Worm (Caenorhabditis elegans): ENCODE results near the gene K10D11.5.

Gene K10D11.5

DNA sequence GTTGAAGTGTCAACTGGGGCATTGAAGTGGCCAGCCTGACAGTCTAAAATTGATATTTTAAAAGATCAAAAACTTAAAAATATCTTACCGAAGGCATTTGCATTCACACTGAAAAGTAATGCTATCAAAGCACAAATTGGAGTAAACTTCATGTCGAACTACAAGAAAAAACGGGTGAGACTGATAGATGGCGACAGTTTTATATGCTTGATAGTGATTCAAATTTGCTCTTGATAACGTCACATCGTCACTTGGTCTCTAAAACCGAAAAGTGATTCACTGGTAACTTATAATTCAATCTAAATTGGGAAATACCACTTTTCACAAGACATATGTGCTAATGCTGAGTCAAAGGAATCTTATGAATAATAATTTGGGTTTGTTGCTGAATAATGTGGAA, at the start of gene K10D11.5:
K10D11.5 (minus strand) TSS at position 215 of the 400 bp plus-strand sequence.
- TF ChIP-seq unc-62 (GFP tag; optimal IDR thresholded peaks at IDR 0.05): no peak

DNA sequence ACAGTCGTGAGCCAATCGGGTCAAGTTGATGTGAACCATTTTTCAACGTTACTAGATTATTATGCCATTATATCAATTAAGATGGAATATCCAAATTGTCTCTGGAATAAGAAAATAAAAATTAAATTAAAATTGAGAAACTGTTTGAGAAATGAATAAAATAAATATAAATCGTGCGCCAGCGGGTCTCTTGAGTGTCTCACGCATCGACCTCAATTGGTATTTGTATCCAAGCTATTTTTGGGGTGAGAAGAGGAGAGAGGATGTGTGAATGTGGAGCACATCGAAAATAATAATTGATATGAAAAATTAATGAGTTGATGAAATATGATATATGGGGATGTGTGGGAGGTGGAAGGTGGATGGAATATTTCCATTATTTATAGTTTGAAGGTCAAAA, 47.2 kb upstream of the K10D11.5 start, which contains the start of gene F49E11.2:
F49E11.2 (minus strand) TSS at position 101 of the 400 bp plus-strand sequence.
- TF ChIP-seq unc-62 (GFP tag; optimal IDR thresholded peaks at IDR 0.05): no peak

DNA sequence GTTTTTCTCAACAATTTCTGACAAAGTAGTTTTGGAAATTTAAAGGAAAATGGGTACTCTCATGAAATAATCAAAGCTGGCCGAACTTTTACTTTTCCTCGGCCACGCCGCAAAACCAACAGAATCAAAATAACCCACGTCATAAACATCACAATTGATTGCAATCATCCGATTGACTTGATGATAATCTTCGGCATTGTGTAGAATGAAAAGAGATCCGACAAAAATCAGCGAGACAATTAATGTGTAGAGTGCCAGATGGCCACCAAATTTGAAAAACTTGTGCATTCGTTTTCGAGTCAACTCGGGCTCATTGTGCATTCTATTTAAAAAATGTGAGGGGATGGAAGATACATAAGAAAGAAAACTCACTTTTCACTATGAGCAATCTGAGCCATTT, 45.2 kb upstream of the K10D11.5 start:
- TF ChIP-seq unc-62 (GFP tag; optimal IDR thresholded peaks at IDR 0.05): no peak

DNA sequence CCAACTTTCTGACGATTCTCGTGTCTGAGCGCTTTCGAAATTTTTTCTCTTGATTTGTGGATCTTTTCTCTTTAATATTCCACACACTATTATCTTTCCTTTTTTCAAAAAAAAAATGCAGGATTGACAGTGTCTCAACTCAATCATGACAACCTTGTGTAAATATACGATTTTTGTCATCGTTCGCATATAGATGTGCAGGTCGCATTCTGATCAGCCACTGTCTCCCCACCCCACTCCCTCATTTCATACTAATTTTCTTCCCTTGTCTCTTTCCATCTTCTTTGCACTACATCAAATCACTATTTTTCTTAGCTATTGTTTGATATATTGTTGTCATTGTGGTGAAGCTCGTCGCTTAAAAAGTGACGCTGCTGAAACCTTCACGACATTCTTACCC, 43.7 kb upstream of the K10D11.5 start:
- TF ChIP-seq unc-62 (GFP tag; optimal IDR thresholded peaks at IDR 0.05): no peak

DNA sequence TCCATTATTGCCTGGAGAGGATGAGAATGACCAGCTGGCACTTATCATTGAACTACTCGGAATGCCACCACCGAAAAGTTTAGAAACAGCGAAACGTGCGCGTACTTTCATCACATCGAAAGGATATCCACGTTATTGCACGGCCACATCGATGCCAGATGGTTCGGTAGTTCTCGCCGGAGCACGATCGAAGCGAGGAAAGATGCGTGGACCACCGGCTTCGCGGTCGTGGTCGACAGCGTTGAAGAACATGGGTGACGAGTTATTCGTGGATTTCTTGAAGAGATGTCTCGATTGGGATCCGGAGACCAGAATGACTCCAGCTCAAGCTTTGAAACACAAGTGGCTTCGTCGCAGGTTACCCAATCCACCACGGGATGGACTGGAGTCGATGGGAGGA, 41.9 kb upstream of the K10D11.5 start:
- no peak for TF ChIP-seq unc-62 (GFP tag; optimal IDR thresholded peaks at IDR 0.05)

DNA sequence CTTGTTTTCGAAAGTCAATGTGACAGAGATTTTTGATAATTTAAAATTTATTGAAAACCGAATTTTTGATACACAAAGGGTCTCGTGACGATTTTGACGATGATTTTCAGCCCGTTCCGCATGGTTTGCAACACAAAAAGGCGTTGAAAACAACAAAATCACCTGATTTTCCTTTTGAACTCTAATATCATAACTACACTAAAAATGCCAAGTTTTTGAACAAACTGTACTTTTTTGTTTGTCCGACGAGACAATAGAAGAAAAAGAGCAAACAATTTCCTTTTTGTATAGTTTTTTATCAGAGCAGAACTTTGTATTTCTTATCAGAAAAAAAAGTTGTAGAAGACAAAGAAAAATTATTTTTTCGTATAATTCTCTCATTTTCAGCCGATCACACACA, 40.5 kb upstream of the K10D11.5 start:
- no peak for TF ChIP-seq unc-62 (GFP tag; optimal IDR thresholded peaks at IDR 0.05)

DNA sequence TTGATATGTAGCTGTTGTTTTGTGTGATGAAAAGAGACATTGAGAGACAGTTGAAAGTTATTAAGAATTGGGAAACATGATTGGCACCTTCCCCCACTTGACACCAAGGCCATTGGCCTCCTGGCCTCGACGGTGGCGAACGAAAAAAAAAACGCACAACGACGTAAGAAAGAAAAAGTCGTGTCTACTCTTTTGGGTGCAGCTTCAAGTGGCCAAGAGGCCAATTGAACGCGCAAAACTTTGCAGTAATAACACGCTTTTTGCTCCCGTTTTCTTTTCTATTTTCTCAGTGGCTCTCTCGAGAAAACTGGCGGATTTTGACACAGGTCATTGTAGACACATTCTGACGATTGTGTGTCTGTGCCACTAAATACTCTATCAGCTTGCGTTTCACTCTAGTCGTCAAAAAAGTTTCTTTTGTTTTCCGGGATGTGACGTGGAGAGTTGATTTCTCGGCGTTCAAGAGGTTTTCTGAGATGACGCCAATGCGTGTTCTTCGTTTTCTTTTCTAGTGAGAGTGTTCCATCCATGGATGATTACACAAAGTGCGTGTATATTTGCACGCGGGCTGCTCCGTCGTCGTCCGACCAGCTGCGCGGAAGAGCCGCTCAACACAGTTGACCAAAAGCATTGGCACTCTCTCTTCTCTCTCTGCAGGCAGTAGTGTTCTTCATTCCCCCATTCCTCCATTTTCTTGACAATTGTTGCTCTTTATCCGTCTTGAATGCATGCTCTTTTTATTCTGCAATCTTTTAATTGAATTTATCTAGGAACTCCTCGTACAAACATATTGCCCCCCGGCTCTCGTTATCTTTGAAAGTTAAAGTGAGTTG, 39.0 kb upstream of the K10D11.5 start:
- no peak for TF ChIP-seq unc-62 (GFP tag; optimal IDR thresholded peaks at IDR 0.05)

DNA sequence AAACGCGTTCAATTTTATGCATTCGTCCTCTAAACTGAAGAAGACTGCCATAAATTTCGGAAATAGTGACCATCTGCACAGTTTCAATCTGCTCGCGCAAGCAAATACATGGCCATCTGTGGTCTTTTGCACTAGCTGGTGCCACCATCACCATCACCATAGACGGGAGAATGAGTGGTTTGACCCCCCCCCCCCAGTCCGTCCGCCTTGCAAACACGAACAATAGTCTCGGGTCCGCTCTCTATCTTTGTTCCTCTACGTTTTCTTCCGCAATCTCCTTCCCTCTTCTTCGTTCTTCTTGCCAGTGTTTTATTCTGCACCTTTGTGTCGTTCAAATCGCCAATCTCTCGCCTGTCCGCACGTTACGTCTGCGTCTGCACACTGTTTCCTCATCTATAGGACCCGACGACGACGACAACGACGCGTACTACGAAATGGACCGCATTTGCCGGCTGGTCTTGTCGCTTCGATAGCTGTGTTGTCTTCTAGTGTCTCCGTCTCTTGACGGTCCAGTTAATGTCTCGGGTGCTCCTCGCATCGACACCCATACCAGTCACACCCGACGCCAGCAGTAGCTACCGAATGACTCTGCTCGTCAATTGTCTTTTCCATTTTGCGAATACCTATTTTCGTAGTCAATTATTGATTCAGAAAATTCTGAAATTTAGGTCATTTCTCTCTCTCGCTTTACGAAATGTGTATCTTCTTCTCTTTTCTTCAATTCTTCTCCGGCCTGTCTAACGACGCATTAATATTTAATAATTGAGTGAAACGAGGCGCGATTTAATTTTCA, 38.2 kb upstream of the K10D11.5 start:
- TF ChIP-seq unc-62 (GFP tag; optimal IDR thresholded peaks at IDR 0.05): no peak

DNA sequence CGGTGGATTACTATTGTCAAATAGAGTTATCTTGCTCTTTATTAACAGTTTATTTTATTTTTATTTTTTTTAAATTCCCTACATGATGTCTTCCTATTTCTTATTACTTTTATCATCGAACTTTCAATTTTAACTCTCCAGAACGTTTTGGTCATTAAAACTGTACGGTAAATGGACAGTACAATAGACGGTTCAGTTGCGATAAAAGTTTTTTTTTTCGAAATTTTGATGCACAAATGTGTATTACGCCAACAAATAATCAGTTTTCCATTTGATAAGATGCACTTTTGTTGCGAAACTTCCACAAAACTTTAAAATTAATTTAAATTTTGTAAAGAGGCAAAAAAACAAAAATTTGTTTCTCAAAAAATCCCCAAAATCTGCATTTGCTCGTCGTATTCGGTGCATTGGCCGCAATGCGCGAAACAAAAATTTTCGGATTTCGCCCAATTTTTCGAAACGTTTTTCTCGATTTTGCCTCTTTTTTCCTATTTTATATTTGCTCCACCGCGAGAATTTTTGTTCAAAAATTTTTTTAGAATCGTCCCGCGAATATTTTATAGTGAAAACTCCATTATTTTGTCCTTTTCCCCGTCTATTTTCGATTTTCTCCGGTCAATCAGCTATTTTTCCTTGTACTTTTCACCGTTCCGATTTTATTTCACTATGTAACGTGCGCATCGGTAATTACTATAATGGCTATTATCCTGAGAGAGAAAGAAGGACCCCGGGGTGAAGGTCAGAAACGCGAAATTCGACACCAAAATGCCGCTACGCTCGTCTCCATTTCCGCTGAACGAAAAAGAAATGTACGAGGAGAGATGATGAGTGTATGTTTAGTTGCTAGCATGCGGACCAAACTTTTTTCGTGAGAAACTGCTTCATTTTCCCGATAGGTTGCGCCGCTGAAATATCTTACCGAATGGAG, 37.4 kb upstream of the K10D11.5 start:
- TF ChIP-seq unc-62 (GFP tag; optimal IDR thresholded peaks at IDR 0.05): no peak

DNA sequence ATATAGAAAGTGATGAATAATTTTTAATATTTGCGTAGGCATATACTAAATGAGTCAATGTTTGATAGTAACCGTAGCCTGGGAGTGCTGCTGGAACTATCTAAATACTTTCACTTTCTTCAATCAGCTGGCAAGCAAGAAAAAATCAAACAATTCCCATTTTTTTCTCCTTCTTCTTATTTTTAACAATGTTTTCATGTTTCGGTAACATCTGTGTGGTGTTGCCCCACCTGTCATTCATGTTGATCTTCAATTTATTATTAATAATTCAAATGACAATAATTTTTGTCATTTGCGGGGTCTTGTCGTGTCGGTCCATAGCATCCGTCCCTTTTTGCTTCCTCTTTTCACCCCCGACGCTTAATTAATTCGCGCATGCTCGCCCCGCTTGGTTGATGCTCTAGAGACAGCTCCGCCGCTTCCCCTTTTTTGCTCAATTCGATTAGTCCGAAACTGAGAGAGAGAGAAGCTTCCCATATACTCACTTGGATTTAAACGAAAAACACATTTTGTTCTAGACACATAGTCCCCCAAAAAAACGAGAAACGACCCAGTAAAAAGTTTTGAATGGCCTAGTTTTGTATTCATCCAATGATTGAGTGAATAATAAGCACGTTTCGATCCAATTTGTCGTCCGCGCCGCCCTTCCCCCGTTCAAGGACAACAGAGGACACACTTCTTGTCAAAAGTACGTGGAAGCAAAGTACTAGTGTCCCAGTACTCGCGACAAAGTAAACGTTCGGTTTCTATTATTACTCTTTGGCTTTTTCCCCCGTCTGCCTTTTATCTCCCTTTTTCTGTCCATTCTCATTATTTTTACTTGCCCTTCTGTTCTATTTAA, 36.4 kb upstream of the K10D11.5 start:
- TF ChIP-seq unc-62 (GFP tag; optimal IDR thresholded peaks at IDR 0.05): no peak

DNA sequence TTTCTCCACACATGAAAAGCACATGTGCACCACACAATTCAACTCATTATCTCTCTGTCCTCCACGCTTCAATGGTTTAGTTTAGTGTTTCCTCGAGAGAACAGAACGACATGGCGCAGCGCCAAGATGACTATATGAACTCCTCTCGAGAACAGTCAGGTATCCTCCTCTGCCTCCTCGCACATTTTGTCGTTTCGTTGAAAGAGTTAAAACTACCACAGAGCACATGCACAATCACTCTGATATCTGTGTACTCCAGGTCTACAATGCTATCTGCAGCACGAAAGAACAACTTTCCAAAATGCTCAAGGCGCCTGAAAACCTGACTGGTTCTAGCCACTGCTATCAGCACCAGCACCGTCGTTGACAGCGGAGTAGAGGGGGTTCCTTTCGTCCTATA, 35.1 kb upstream of the K10D11.5 start:
- TF ChIP-seq unc-62 (GFP tag; optimal IDR thresholded peaks at IDR 0.05): no peak

DNA sequence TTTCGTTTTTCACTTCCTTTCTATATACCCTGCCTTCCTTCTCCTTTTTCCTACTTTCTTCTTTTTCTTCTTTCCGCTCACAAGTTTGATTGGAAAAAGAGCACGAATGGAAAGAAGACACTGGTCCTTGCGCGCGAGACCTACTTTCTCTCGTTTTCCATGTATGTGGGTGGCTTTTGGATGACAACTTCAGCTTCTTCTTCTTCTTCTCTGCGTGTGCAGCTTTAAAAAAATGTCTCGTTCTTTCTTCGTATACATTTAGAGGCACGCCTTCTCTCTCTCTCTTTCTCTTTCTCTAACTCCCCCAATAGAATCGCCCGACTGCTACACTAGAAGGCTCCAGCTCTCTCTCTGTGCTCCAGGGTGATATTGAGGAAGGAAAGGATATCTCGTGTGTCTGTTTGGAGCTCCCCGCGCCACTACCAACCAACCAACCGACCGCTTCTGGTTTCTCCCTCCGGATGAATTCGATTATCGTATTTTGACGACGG, 34.3 kb upstream of the K10D11.5 start:
- TF ChIP-seq unc-62 (GFP tag; optimal IDR thresholded peaks at IDR 0.05): no peak

DNA sequence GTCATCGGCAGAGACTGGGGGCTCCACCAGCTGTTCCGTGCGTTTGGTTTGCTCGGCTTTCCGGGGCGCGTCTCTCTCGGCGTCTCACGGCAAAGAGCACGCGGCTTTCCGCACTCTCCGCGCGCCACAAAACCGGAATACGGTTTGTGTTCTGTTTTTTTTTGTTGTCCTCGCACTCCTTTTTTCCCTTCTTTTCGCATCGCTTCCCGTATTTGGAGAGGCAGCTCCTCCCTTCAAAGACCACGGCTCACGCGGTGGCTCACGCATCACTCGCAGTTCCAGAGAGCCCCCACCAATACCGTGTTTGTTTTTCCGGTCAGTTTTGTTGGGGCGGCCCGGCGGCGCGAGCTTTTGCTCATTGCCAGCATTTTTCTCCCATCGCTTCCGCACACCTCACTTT, 31.2 kb upstream of the K10D11.5 start:
- no peak for TF ChIP-seq unc-62 (GFP tag; optimal IDR thresholded peaks at IDR 0.05)

DNA sequence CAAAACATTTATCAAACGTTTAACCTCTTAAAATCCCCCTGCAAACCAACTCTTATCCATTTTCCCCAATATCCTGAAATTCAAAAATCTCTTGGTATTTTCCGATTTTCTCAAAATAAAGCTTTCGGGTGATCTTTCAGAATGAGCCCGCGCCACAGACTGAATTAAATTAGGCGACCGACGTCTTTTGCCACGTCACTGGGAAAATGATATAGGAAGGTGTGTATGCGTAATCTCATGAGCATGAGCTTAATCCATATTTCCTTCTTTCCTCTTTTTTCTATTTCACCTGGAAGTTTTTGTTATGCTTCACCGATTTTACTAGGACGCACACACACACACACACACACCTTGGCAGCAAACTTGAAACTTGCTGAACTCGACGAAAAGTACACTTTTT, 29.4 kb upstream of the K10D11.5 start:
- no peak for TF ChIP-seq unc-62 (GFP tag; optimal IDR thresholded peaks at IDR 0.05)

DNA sequence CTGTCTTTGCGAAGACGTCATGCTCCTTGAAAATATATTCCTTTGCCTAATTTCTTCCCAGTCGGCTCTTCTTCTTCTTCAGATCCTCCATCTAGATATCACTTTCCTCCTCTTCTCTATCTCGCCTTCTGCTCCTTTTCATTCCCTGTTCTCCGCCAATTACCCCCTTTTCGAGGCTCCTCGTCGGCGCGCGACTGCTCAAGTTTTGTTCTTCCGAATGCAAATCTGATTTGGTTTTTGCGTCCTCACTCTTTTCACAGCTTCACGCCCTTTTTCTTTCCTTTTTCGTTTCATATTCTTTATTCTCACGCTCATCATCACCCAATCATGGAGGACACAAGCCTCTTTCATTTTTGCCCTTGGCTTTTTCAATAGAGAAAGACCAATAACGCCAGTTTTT, 25.2 kb upstream of the K10D11.5 start:
- TF ChIP-seq unc-62 (GFP tag; optimal IDR thresholded peaks at IDR 0.05): no peak
